Worm (Caenorhabditis elegans): ENCODE measurements around the gene mob-2.

DNA sequence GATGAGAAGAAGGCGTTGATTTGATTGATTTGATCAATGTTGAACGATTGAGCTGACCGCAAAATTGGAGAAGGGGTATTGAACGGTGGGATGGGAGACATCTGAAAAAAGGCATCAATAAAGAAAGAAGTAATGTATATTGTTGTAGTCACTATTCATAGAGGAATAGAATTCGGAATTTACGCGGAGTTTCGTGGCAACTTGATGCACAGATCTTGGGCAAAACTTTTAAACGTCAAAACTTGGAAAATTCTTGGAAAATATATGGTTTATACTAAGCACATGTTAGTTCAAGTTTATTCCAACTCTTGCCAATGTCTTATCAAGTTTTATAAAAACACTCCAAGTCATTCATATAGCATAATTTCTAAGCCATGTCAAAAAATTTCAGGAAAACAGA is 43.5 kb downstream of the mob-2 start, which contains the start of gene F17H10.4:
- TF ChIP-seq elt-1 (tag; optimal IDR thresholded peaks at IDR 0.05; ENCODE audit: borderline replicate concordance, insufficient read depth) = no peak
- TF ChIP-seq snpc-4 (tag; optimal IDR thresholded peaks at IDR 0.05) = no peak
- TF ChIP-seq ceh-83 (GFP tag; optimal IDR thresholded peaks at IDR 0.05) = no peak
- TF ChIP-seq mls-2 (tag; optimal IDR thresholded peaks at IDR 0.05) = no peak
- TF ChIP-seq lin-13 (tag; optimal IDR thresholded peaks at IDR 0.05) = no peak
- no peak for TF ChIP-seq blmp-1 (tag; optimal IDR thresholded peaks at IDR 0.05)

Measured in whole organism, mixed stage, embryonic.